Fruit fly (Drosophila melanogaster): Measurements from ENCODE around the gene CG42762.

Gene CG42762

DNA sequence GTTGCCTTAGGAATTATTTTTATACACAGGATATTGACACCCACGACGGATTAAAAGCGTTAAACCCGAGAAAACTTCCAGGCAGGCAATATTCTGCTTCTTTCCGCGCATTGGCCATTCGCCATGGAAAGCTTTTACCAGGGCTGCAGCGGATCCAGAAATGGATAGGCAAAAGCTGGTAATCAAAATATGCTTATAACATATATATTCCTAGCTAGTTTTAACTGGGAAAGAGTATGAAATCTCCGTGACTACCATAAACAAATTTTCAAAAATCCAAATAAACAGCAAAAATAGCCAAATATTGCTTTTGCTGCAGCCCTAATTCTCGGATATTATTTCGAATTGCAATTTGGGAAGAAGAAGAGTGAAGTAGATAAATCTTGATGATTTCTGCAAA lies 15.7 kb upstream of the CG42762 start, which contains the start of the genes PAPLA1 and Rbsn-5 (continued):
- TF ChIP-seq pita (GFP tag; optimal IDR thresholded peaks at IDR 0.05) (no peak), CG13775 (GFP tag; optimal IDR thresholded peaks at IDR 0.05) (peak; percentile 92), jing (GFP tag; optimal IDR thresholded peaks at IDR 0.05) (peak; percentile 83), CG13894 (tag; optimal IDR thresholded peaks at IDR 0.05) (peak; percentile 94), crc (GFP tag; optimal IDR thresholded peaks at IDR 0.05) (peak; percentile 92), pros (GFP tag; optimal IDR thresholded peaks at IDR 0.05) (peak; percentile 27), Oli (tag; optimal IDR thresholded peaks at IDR 0.05) (peak; percentile 90), CG3838 (GFP tag; optimal IDR thresholded peaks at IDR 0.05) (peak; percentile 75), bsh (GFP tag; optimal IDR thresholded peaks at IDR 0.05) (peak; percentile 82 to 95), tx (GFP tag; optimal IDR thresholded peaks at IDR 0.05) (peak; percentile 95), CG14441 (GFP tag; IDR thresholded peaks at IDR 0.05) (peak; percentile 96), CG9437 (GFP tag; optimal IDR thresholded peaks at IDR 0.05) (peak; percentile 80), CG6654 (GFP tag; optimal IDR thresholded peaks at IDR 0.05) (peak; percentile 78), CG7372 (GFP tag; IDR thresholded peaks at IDR 0.05) (peak; percentile 91), sug (tag; optimal IDR thresholded peaks at IDR 0.05) (peak; percentile 94), da (GFP tag; optimal IDR thresholded peaks at IDR 0.05) (peak; percentile 86), mld (GFP tag; IDR thresholded peaks at IDR 0.05; ENCODE audit: partially characterized antibody) (no peak), org-1 (GFP tag; optimal IDR thresholded peaks at IDR 0.05) (peak; percentile 86), gfzf (GFP tag; optimal IDR thresholded peaks at IDR 0.05) (peak; percentile 40), CG18599 (GFP tag; optimal IDR thresholded peaks at IDR 0.05) (peak; percentile 94), CG10147 (GFP tag; optimal IDR thresholded peaks at IDR 0.05) (peak; percentile 92), HLH54F (GFP tag; optimal IDR thresholded peaks at IDR 0.05) (peak; percentile 96), CG14710 (tag; optimal IDR thresholded peaks at IDR 0.05) (peak; percentile 93), CG18011 (GFP tag; optimal IDR thresholded peaks at IDR 0.05) (peak; percentile 86), CG3995 (GFP tag; optimal IDR thresholded peaks at IDR 0.05) (peak; percentile 70), Sin3A (optimal IDR thresholded peaks at IDR 0.05) (peak; percentile 25), dmrt99B (tag; optimal IDR thresholded peaks at IDR 0.05) (peak; percentile 91), bigmax (GFP tag; optimal IDR thresholded peaks at IDR 0.05) (no peak), CG9876 (GFP tag; optimal IDR thresholded peaks at IDR 0.05) (peak; percentile 93), Side (GFP tag; optimal IDR thresholded peaks at IDR 0.05) (peak; percentile 93), Myb (GFP tag; optimal IDR thresholded peaks at IDR 0.05) (peak; percentile 85), CG8924 (tag; optimal IDR thresholded peaks at IDR 0.05) (peak; percentile 91), CG11504 (tag; optimal IDR thresholded peaks at IDR 0.05) (peak; percentile 92), YL-1 (GFP tag; optimal IDR thresholded peaks at IDR 0.05) (peak; percentile 73), CG13296 (GFP tag; optimal IDR thresholded peaks at IDR 0.05) (peak; percentile 93), CG5245 (GFP tag; optimal IDR thresholded peaks at IDR 0.05) (peak; percentile 94), cas (GFP tag; IDR thresholded peaks at IDR 0.05) (peak; percentile 87), Mrtf (GFP tag; IDR thresholded peaks at IDR 0.05) (peak; percentile 87), CG11093 (GFP tag; IDR thresholded peaks at IDR 0.05) (peak; percentile 88), Dfd (GFP tag; optimal IDR thresholded peaks at IDR 0.05) (no peak), ab (GFP tag; optimal IDR thresholded peaks at IDR 0.05) (peak; percentile 93), croc (GFP tag; conservative IDR thresholded peaks at IDR 0.05) (peak; percentile 84), CG4328 (GFP tag; optimal IDR thresholded peaks at IDR 0.05) (peak; percentile 89), CG10462 (GFP tag; optimal IDR thresholded peaks at IDR 0.05) (peak; percentile 88), CG34376 (GFP tag; optimal IDR thresholded peaks at IDR 0.05) (peak; percentile 95), lab (GFP tag; optimal IDR thresholded peaks at IDR 0.05) (peak; percentile 95), pzg (GFP tag; optimal IDR thresholded peaks at IDR 0.05) (peak; percentile 82), sob (GFP tag; IDR thresholded peaks at IDR 0.05) (peak; percentile 93), CG8478 (optimal IDR thresholded peaks at IDR 0.05) (no peak), slp2 (GFP tag; optimal IDR thresholded peaks at IDR 0.05) (peak; percentile 92), lmd (GFP tag; IDR thresholded peaks at IDR 0.05) (peak; percentile 93), ham (GFP tag; IDR thresholded peaks at IDR 0.05) (peak; percentile 87)
